Worm (Caenorhabditis elegans): Measurements from ENCODE around the gene inx-8.

ce11 chrIV:11665010-11665409 is 8.6 kb upstream of the inx-8 start, which contains the start of gene ZK809.9:
- TF ChIP-seq W03F9.2 (tag; optimal IDR thresholded peaks at IDR 0.05), result no peak
- TF ChIP-seq him-1 (tag; optimal IDR thresholded peaks at IDR 0.05), result no peak
- no peak for TF ChIP-seq dao-5 (tag; optimal IDR thresholded peaks at IDR 0.05)
